Worm (Caenorhabditis elegans) whole organism, early embryonic: Measurements from ENCODE around the gene F42G2.7.

ENCODE experiments used
- B0310.2 ChIP-seq: sonication (generic microtip); optimal IDR thresholded peaks from 2 replicates; lab custom pipeline; 2016; ENCODE audit warnings: mild to moderate bottlenecking, missing genetic modification characterization, missing compliant biosample characterization
- F13C5.2 ChIP-seq: sonication (generic microtip); optimal IDR thresholded peaks from 2 replicates; lab custom pipeline; 2017; ENCODE audit warnings: mild to moderate bottlenecking, missing genetic modification characterization, inconsistent platforms, missing compliant biosample characterization
- aly-1 ChIP-seq: sonication (generic microtip); optimal IDR thresholded peaks from 2 replicates; lab custom pipeline; 2016; ENCODE audit warnings: missing genetic modification characterization, missing compliant biosample characterization
- ama-1 ChIP-seq: fragments of 150-350 bp; optimal IDR thresholded peaks from 2 replicates; lab custom pipeline; 2014
- ceh-13 ChIP-seq: fragments of 200-800 bp; sonication (Bioruptor generic); optimal IDR thresholded peaks from 2 replicates; lab custom pipeline; 2018; ENCODE audit warnings: mild to moderate bottlenecking, missing genetic modification characterization, missing compliant biosample characterization
- ceh-36 ChIP-seq: sonication (generic microtip); optimal IDR thresholded peaks from 2 replicates; lab custom pipeline; 2016; ENCODE audit warnings: missing genetic modification characterization, inconsistent platforms, missing compliant biosample characterization
- ets-7 ChIP-seq: sonication (generic microtip); optimal IDR thresholded peaks from 2 replicates; lab custom pipeline; 2016; ENCODE audit warnings: missing genotype, missing genetic modification characterization, missing compliant biosample characterization
- flt-1 ChIP-seq: fragments of 200-800 bp; sonication (Bioruptor generic); IDR thresholded peaks from 2 replicates; pipeline ENCODE4 v1.3.6; 2022; ENCODE audit warnings: missing genetic modification characterization, missing compliant biosample characterization
- hmbx-1 ChIP-seq: sonication (generic microtip); optimal IDR thresholded peaks from 2 replicates; lab custom pipeline; 2016; ENCODE audit warnings: mild to moderate bottlenecking, missing genetic modification characterization, missing compliant biosample characterization
- hmg-4 ChIP-seq: fragments of 200-800 bp; sonication (Bioruptor generic); optimal IDR thresholded peaks from 2 replicates; lab custom pipeline; 2018; ENCODE audit warnings: mild to moderate bottlenecking, missing genetic modification characterization, missing compliant biosample characterization
- hnd-1 ChIP-seq: sonication (generic microtip); optimal IDR thresholded peaks from 2 replicates; lab custom pipeline; 2016; ENCODE audit warnings: missing genetic modification characterization, missing compliant biosample characterization
- pes-1 ChIP-seq: fragments of 200-800 bp; sonication (Bioruptor generic); IDR thresholded peaks from 2 replicates; pipeline ENCODE4 v1.3.6; 2022; ENCODE audit warnings: missing genetic modification reagents, missing genetic modification characterization, missing compliant biosample characterization
- scrt-1 ChIP-seq: fragments of 200-800 bp; sonication (Bioruptor generic); IDR thresholded peaks from 2 replicates; pipeline ENCODE4 v1.3.6; 2022; ENCODE audit warnings: missing genetic modification characterization, missing compliant biosample characterization
- sea-1 ChIP-seq: fragments of 200-800 bp; sonication (Bioruptor generic); conservative IDR thresholded peaks from 2 replicates; pipeline ENCODE4 v1.3.6; 2022; ENCODE audit warnings: missing genetic modification characterization, missing compliant biosample characterization
- tbx-11 ChIP-seq: fragments of 200-800 bp; sonication (Bioruptor generic); IDR thresholded peaks from 2 replicates; pipeline ENCODE4 v1.3.6; 2022; ENCODE audit warnings: missing genetic modification characterization, missing compliant biosample characterization
- tbx-37 ChIP-seq: fragments of 200-800 bp; sonication (Bioruptor generic); conservative IDR thresholded peaks from 2 replicates; pipeline ENCODE4 v1.3.6; 2022; ENCODE audit warnings: missing genetic modification reagents, missing genetic modification characterization, missing compliant biosample characterization
- tra-4 ChIP-seq: sonication (generic microtip); optimal IDR thresholded peaks from 2 replicates; lab custom pipeline; 2017; ENCODE audit warnings: missing genetic modification characterization, missing compliant biosample characterization

The F42G2.7 gene

ce11 chrII:2421185-2421584 lies 3.2 kb downstream of the F42G2.7 start:
- no peak for TF ChIP-seq pes-1 (GFP tag; lab: Robert Waterston, UW)
- TF ChIP-seq tra-4 (tag; lab: Kevin White, UChicago) = no peak
- no peak for TF ChIP-seq aly-1 (tag; lab: Kevin White, UChicago)

ce11 chrII:2421905-2422304 lies 3.9 kb downstream of the F42G2.7 start, which contains the start of gene F42G2.2:
Gene F42G2.2, plus strand, starts transcription at chrII:2422205.
- TF ChIP-seq F13C5.2 (tag; lab: Kevin White, UChicago) (no peak), tbx-11 (GFP tag; lab: Robert Waterston, UW) (no peak), hmg-4 (GFP tag; lab: Kevin White, UChicago) (no peak), pes-1 (GFP tag; lab: Robert Waterston, UW) (no peak), tra-4 (tag; lab: Kevin White, UChicago) (no peak)

ce11 chrII:2422427-2422826 lies 4.5 kb downstream of the F42G2.7 start:
- TF ChIP-seq F13C5.2 (tag; lab: Kevin White, UChicago) (no peak), B0310.2 (tag; lab: Kevin White, UChicago) (no peak), hnd-1 (tag; lab: Kevin White, UChicago) (no peak), hmg-4 (GFP tag; lab: Kevin White, UChicago) (no peak), sea-1 (no peak), tra-4 (tag; lab: Kevin White, UChicago) (no peak), aly-1 (tag; lab: Kevin White, UChicago) (no peak), tbx-37 (GFP tag; lab: Robert Waterston, UW) (no peak), ceh-36 (no peak), flt-1 (no peak), scrt-1 (no peak), ama-1 (lab: Kevin White, UChicago) (no peak), ets-7 (no peak), pes-1 (GFP tag; lab: Robert Waterston, UW) (no peak)

ce11 chrII:2431972-2432371 lies 14.0 kb downstream of the F42G2.7 start, which contains the start of gene ceh-86:
Gene ceh-86, minus strand, starts transcription at chrII:2432072.
- TF ChIP-seq ceh-13 (GFP tag; lab: Kevin White, UChicago) (no peak), tra-4 (tag; lab: Kevin White, UChicago) (no peak), sea-1 (no peak), hmg-4 (GFP tag; lab: Kevin White, UChicago) (no peak), B0310.2 (tag; lab: Kevin White, UChicago) (no peak), F13C5.2 (tag; lab: Kevin White, UChicago) (no peak), aly-1 (tag; lab: Kevin White, UChicago) (no peak), ceh-36 (no peak), tbx-11 (GFP tag; lab: Robert Waterston, UW) (no peak), hnd-1 (tag; lab: Kevin White, UChicago) (no peak), pes-1 (GFP tag; lab: Robert Waterston, UW) (no peak), ets-7 (no peak), hmbx-1 (no peak)

- TF ChIP-seq ama-1 (lab: Kevin White, UChicago) (no peak), ets-7 (no peak), hmbx-1 (no peak), pes-1 (GFP tag; lab: Robert Waterston, UW) (no peak), B0310.2 (tag; lab: Kevin White, UChicago) (no peak)
Measured at ce11 chrII:2435566-2435965, 17.6 kb downstream of the F42G2.7 start.

ce11 chrII:2436757-2437156 lies 18.8 kb downstream of the F42G2.7 start:
- TF ChIP-seq tbx-11 (GFP tag; lab: Robert Waterston, UW) (no peak), F13C5.2 (tag; lab: Kevin White, UChicago) (no peak), tra-4 (tag; lab: Kevin White, UChicago) (no peak), B0310.2 (tag; lab: Kevin White, UChicago) (no peak), sea-1 (no peak), hmbx-1 (no peak), hnd-1 (tag; lab: Kevin White, UChicago) (no peak), flt-1 (no peak), ceh-36 (no peak), scrt-1 (no peak), tbx-37 (GFP tag; lab: Robert Waterston, UW) (no peak), aly-1 (tag; lab: Kevin White, UChicago) (no peak)

- TF ChIP-seq B0310.2 (tag; lab: Kevin White, UChicago) (no peak), aly-1 (tag; lab: Kevin White, UChicago) (no peak), ama-1 (lab: Kevin White, UChicago) (no peak), hnd-1 (tag; lab: Kevin White, UChicago) (no peak), F13C5.2 (tag; lab: Kevin White, UChicago) (no peak), hmbx-1 (no peak), ceh-36 (no peak), scrt-1 (no peak), sea-1 (no peak), ceh-13 (GFP tag; lab: Kevin White, UChicago) (no peak), flt-1 (no peak), pes-1 (GFP tag; lab: Robert Waterston, UW) (no peak), tbx-37 (GFP tag; lab: Robert Waterston, UW) (no peak), tbx-11 (GFP tag; lab: Robert Waterston, UW) (no peak), hmg-4 (GFP tag; lab: Kevin White, UChicago) (no peak), tra-4 (tag; lab: Kevin White, UChicago) (no peak), ets-7 (no peak)
Measured at ce11 chrII:2438180-2438579, 20.2 kb downstream of the F42G2.7 start.

- no peak for TF ChIP-seq hnd-1 (tag; lab: Kevin White, UChicago)
- TF ChIP-seq sea-1 = no peak
- no peak for TF ChIP-seq scrt-1
- TF ChIP-seq ceh-13 (GFP tag; lab: Kevin White, UChicago) = no peak
- TF ChIP-seq ets-7 = no peak
- TF ChIP-seq ceh-36 = no peak
Measured at ce11 chrII:2438944-2439343, 21.0 kb downstream of the F42G2.7 start.
